Worm (Caenorhabditis elegans): ENCODE data around the gene gpx-5.
A peak's percentile ranks its signal among the peaks of the same experiment; 100 is the strongest.

- TF ChIP-seq blmp-1 (tag; optimal IDR thresholded peaks at IDR 0.05) (peak; percentile 96), nhr-76 (tag; optimal IDR thresholded peaks at IDR 0.05) (no peak), lin-13 (GFP tag; optimal IDR thresholded peaks at IDR 0.05) (no peak)
These were observed 23.7 kb downstream of the gpx-5 start for ce11 chrX:9608127-9608526.
